Worm (Caenorhabditis elegans) whole organism, L1 larva: Measurements from ENCODE around the gene srw-84.

Experiments used
- ama-1 ChIP-seq: fragments of 150-350 bp; optimal IDR thresholded peaks from 2 replicates; lab custom pipeline; 2014
- ceh-82 ChIP-seq, 3 experiments: fragments of 150-350 bp in 1 of 3; sonication (generic microtip) in 2 of 3; optimal IDR thresholded peaks; 2 replicates each; lab custom pipeline; 2014 to 2017; ENCODE audit warnings: missing biosample characterization in 3 of 3, missing genetic modification characterization in 3 of 3
- dpl-1 ChIP-seq, 3 experiments: fragments of 150-350 bp in 2 of 3; sonication (generic microtip) in 1 of 3; optimal IDR thresholded peaks; 2 replicates each; lab custom pipeline; 2014 to 2017; ENCODE audit warnings: missing biosample characterization in 3 of 3, missing genetic modification characterization in 3 of 3, missing genetic modification reagents in 3 of 3
- egl-27 ChIP-seq, 2 experiments: fragments of 150-350 bp in 1 of 2; sonication (generic microtip); optimal IDR thresholded peaks; 3 replicates each; lab custom pipeline; 2017 to 2018; ENCODE audit warnings: missing biosample characterization in 2 of 2, missing genetic modification characterization in 2 of 2, missing genetic modification reagents in 2 of 2
- elt-3 ChIP-seq, 6 experiments: fragments of 150-350 bp in 1 of 6; sonication (generic microtip); optimal IDR thresholded peaks; 2 replicates each; lab custom pipeline; 2017 to 2018; ENCODE audit warnings: missing biosample characterization in 6 of 6, missing genetic modification characterization in 6 of 6, inconsistent platforms in 1 of 6
- fkh-10 ChIP-seq: sonication (generic microtip); optimal IDR thresholded peaks from 2 replicates; lab custom pipeline; 2017; ENCODE audit warnings: missing biosample characterization, missing genetic modification reagents, missing genetic modification characterization
- lin-13 ChIP-seq: fragments of 150-350 bp; optimal IDR thresholded peaks from 2 replicates; lab custom pipeline; 2014; ENCODE audit warnings: missing biosample characterization, missing genetic modification reagents, missing genetic modification characterization
- lin-39 ChIP-seq: fragments of 150-350 bp; optimal IDR thresholded peaks from 2 replicates; lab custom pipeline; 2014; ENCODE audit warnings: missing biosample characterization, missing genetic modification reagents, missing genetic modification characterization
- lsy-2 ChIP-seq, 2 experiments: fragments of 150-350 bp; optimal IDR thresholded peaks; 2 replicates each; lab custom pipeline; 2014; ENCODE audit warnings: missing biosample characterization in 2 of 2, missing genetic modification characterization in 2 of 2
- nhr-28 ChIP-seq: fragments of 150-350 bp; optimal IDR thresholded peaks from 2 replicates; lab custom pipeline; 2014; ENCODE audit warnings: missing biosample characterization, missing genetic modification characterization
- nhr-76 ChIP-seq: sonication (generic microtip); optimal IDR thresholded peaks from 2 replicates; lab custom pipeline; 2017; ENCODE audit warnings: missing biosample characterization, missing genetic modification characterization
- snpc-4 ChIP-seq: fragments of 150-350 bp; optimal IDR thresholded peaks from 2 replicates; lab custom pipeline; 2014; ENCODE audit warnings: missing biosample characterization, missing genetic modification characterization
- zag-1 ChIP-seq: fragments of 150-350 bp; optimal IDR thresholded peaks from 2 replicates; lab custom pipeline; 2014; ENCODE audit warnings: missing biosample characterization, missing genetic modification characterization

ce11 chrV:19390029-19390428 lies 9.0 kb downstream of the srw-84 start, which contains the start of gene slcr-46.2:
- TF ChIP-seq ama-1 (no peak), egl-27 (tag; optimal IDR thresholded peaks at IDR 0.05; lab: Kevin White, UChicago) (no peak), snpc-4 (no peak), dpl-1 (GFP tag; optimal IDR thresholded peaks at IDR 0.05; lab: Kevin White, UChicago) (no peak), nhr-76 (tag; lab: Kevin White, UChicago) (no peak), lin-13 (no peak), fkh-10 (GFP tag; lab: Kevin White, UChicago) (no peak), zag-1 (tag; lab: Kevin White, UChicago) (no peak), ceh-82 (tag; optimal IDR thresholded peaks at IDR 0.05; lab: Kevin White, UChicago) (no peak), elt-3 (tag; optimal IDR thresholded peaks at IDR 0.05; lab: Kevin White, UChicago) (no peak), lsy-2 (tag; optimal IDR thresholded peaks at IDR 0.05; lab: Kevin White, UChicago) (no peak), nhr-28 (tag; lab: Kevin White, UChicago) (no peak), lin-39 (no peak)
